Fruit fly (Drosophila melanogaster) S2 (cell line): ENCODE measurements around the gene CG7627.

ENCODE experiments used
- CG8478 ChIP-seq: fragments of >200 bp; optimal IDR thresholded peaks from 2 replicates; lab custom pipeline; 2018
- CTCF ChIP-seq, 2 experiments: fragments of >200 bp; optimal IDR thresholded peaks; 2 replicates each; lab custom pipeline; 2018

- no peak for TF ChIP-seq CTCF (optimal IDR thresholded peaks at IDR 0.05; lab: Kevin White, UChicago)
- TF ChIP-seq CG8478: no peak
Observed at dm6 chr2L:8351864-8352263, 10.4 kb downstream of the CG7627 start, which contains the start of gene Mur29B.
